Worm (Caenorhabditis elegans) whole organism, L4/young adult: ENCODE data around the gene glr-1.

ENCODE experiments used
- W03F9.2 ChIP-seq: fragments of 150-350 bp; optimal IDR thresholded peaks from 2 replicates; lab custom pipeline; 2014; ENCODE audit warnings: missing biosample characterization, missing genetic modification characterization
- dao-5 ChIP-seq: sonication (generic microtip); optimal IDR thresholded peaks from 2 replicates; lab custom pipeline; 2016; ENCODE audit warnings: missing genotype, missing genetic modification characterization, moderate library complexity, missing compliant biosample characterization

ce11 chrIII:8621982-8622381 lies 33.5 kb upstream of the glr-1 start:
- TF ChIP-seq dao-5 (no peak), W03F9.2 (tag; lab: Kevin White, UChicago) (no peak)
